Fruit fly (Drosophila melanogaster): ENCODE results near the gene CG9215.

The CG9215 gene

dm6 chrX:15591721-15592491 is 9.2 kb upstream of the CG9215 start (continued):
- TF ChIP-seq az2 (GFP tag; optimal IDR thresholded peaks at IDR 0.05) (peak; percentile 51), CG10147 (GFP tag; optimal IDR thresholded peaks at IDR 0.05) (no peak), Lhr (GFP tag; optimal IDR thresholded peaks at IDR 0.05) (no peak), peb (GFP tag; IDR thresholded peaks at IDR 0.05) (no peak), gt (GFP tag; IDR thresholded peaks at IDR 0.05) (no peak), CG12155 (GFP tag; optimal IDR thresholded peaks at IDR 0.05) (no peak), CG10431 (GFP tag; optimal IDR thresholded peaks at IDR 0.05) (no peak), Sox100B (GFP tag; optimal IDR thresholded peaks at IDR 0.05) (peak; percentile 24), ewg (GFP tag; optimal IDR thresholded peaks at IDR 0.05) (peak; percentile 20), CG10959 (GFP tag; IDR thresholded peaks at IDR 0.05) (no peak), HLHmδ (GFP tag; optimal IDR thresholded peaks at IDR 0.05) (no peak), CG6765 (GFP tag; optimal IDR thresholded peaks at IDR 0.05) (peak; percentile 6), CG31388 (GFP tag; optimal IDR thresholded peaks at IDR 0.05) (no peak), CoRest (tag; optimal IDR thresholded peaks at IDR 0.05) (peak; percentile 41), Side (GFP tag; optimal IDR thresholded peaks at IDR 0.05) (peak; percentile 7), NC2β (GFP tag; optimal IDR thresholded peaks at IDR 0.05) (no peak), crc (GFP tag; optimal IDR thresholded peaks at IDR 0.05) (no peak), scrt (GFP tag; optimal IDR thresholded peaks at IDR 0.05) (no peak), gro (GFP tag; optimal IDR thresholded peaks at IDR 0.05) (no peak), lmd (GFP tag; IDR thresholded peaks at IDR 0.05) (0 out of 2 replicates have a peak, but pooled peaks have one; percentile 39), dpn (GFP tag; optimal IDR thresholded peaks at IDR 0.05) (peak in 1 of 2 experiments; percentile 43), CG14014 (GFP tag; IDR thresholded peaks at IDR 0.05) (peak; percentile 52), CG8359 (GFP tag; optimal IDR thresholded peaks at IDR 0.05; ENCODE audit: borderline replicate concordance) (no peak), Max (GFP tag; optimal IDR thresholded peaks at IDR 0.05) (no peak), CG2129 (GFP tag; IDR thresholded peaks at IDR 0.05; ENCODE audit: partially characterized antibody) (no peak), CG13123 (GFP tag; optimal IDR thresholded peaks at IDR 0.05) (no peak), CG1529 (GFP tag; optimal IDR thresholded peaks at IDR 0.05) (peak; percentile 19), CG6254 (GFP tag; optimal IDR thresholded peaks at IDR 0.05) (peak; percentile 16), HLH3B (GFP tag; IDR thresholded peaks at IDR 0.05) (0 out of 2 replicates have a peak, but pooled peaks have one; percentile 31), Ets97D (GFP tag; optimal IDR thresholded peaks at IDR 0.05) (no peak), z (GFP tag; IDR thresholded peaks at IDR 0.05) (no peak), CG1024 (GFP tag; IDR thresholded peaks at IDR 0.05) (0 out of 2 replicates have a peak, but pooled peaks have one; percentile 18), Rfx (GFP tag; IDR thresholded peaks at IDR 0.05) (peak; percentile 50), CG12659 (GFP tag; optimal IDR thresholded peaks at IDR 0.05) (peak; percentile 20), NfI (GFP tag; optimal IDR thresholded peaks at IDR 0.05) (peak; percentile 16), crp (GFP tag; optimal IDR thresholded peaks at IDR 0.05) (no peak), CG10543 (GFP tag; optimal IDR thresholded peaks at IDR 0.05) (no peak), NC2α (GFP tag; optimal IDR thresholded peaks at IDR 0.05) (no peak), Xrp1 (GFP tag; IDR thresholded peaks at IDR 0.05) (0 out of 2 replicates have a peak, but pooled peaks have one; percentile 34), pzg (GFP tag; optimal IDR thresholded peaks at IDR 0.05) (no peak), CG1647 (GFP tag; optimal IDR thresholded peaks at IDR 0.05) (no peak), kay (GFP tag; optimal IDR thresholded peaks at IDR 0.05) (peak; percentile 13), Hmx (GFP tag; optimal IDR thresholded peaks at IDR 0.05) (no peak), gsb (GFP tag; IDR thresholded peaks at IDR 0.05) (no peak), CG12391 (tag; optimal IDR thresholded peaks at IDR 0.05) (peak; percentile 51), sim (GFP tag; IDR thresholded peaks at IDR 0.05) (no peak), lab (GFP tag; optimal IDR thresholded peaks at IDR 0.05) (peak; percentile 57), dan (GFP tag; IDR thresholded peaks at IDR 0.05) (no peak), Nf-YC (tag; optimal IDR thresholded peaks at IDR 0.05) (no peak)

All from whole organism, embryonic.